Fruit fly (Drosophila melanogaster) whole organism, embryonic: Measurements from ENCODE around the gene senju.

Experiments
- CG10147 ChIP-seq: fragments of 200-800 bp; sonication (Bioruptor generic); optimal IDR thresholded peaks from 2 replicates; lab custom pipeline; 2019; ENCODE audit warnings: missing biosample characterization, mild to moderate bottlenecking, missing genetic modification characterization, moderate library complexity
- CG12071 ChIP-seq: fragments of 200-800 bp; sonication (Bioruptor generic); optimal IDR thresholded peaks from 3 replicates; lab custom pipeline; 2018; ENCODE audit warnings: missing biosample characterization, mild to moderate bottlenecking, missing genetic modification characterization
- CG13296 ChIP-seq: fragments of 200-800 bp; sonication (Bioruptor generic); optimal IDR thresholded peaks from 3 replicates; lab custom pipeline; 2018; ENCODE audit warnings: missing biosample characterization, mild to moderate bottlenecking, missing genetic modification characterization
- CG14710 ChIP-seq: fragments of 200-800 bp; sonication (Bioruptor generic); optimal IDR thresholded peaks from 3 replicates; lab custom pipeline; 2019; ENCODE audit warnings: missing biosample characterization, mild to moderate bottlenecking, missing genetic modification characterization, moderate library complexity
- CG15479 ChIP-seq: fragments of 200-800 bp; sonication (Bioruptor generic); optimal IDR thresholded peaks from 3 replicates; lab custom pipeline; 2019; ENCODE audit warnings: missing biosample characterization, mild to moderate bottlenecking, missing genetic modification characterization, moderate library complexity
- CG15514 ChIP-seq: fragments of 200-800 bp; sonication (Bioruptor generic); optimal IDR thresholded peaks from 3 replicates; lab custom pipeline; 2017; ENCODE audit warnings: missing biosample characterization, missing genetic modification characterization, mild to moderate bottlenecking, moderate library complexity, missing genetic modification reagents
- CG17359 ChIP-seq: fragments of 200-800 bp; sonication (Bioruptor generic); optimal IDR thresholded peaks from 3 replicates; lab custom pipeline; 2018; ENCODE audit warnings: missing biosample characterization, mild to moderate bottlenecking, missing genetic modification characterization, moderate library complexity
- CG2129 ChIP-seq: fragments of 200-800 bp; sonication (Bioruptor generic); IDR thresholded peaks from 2 replicates; pipeline ENCODE4 v1.3.6; 2022; ENCODE audit warnings: missing biosample characterization, missing genetic modification characterization; ENCODE audit not compliant: partially characterized antibody
- CG2712 ChIP-seq: fragments of 200-800 bp; optimal IDR thresholded peaks from 3 replicates; lab custom pipeline; 2019; ENCODE audit warnings: missing biosample characterization, mild to moderate bottlenecking, missing genetic modification characterization, moderate library complexity
- CG30020 ChIP-seq: fragments of 200-800 bp; optimal IDR thresholded peaks from 2 replicates; lab custom pipeline; 2019; ENCODE audit warnings: missing biosample characterization, mild to moderate bottlenecking, missing genetic modification characterization, moderate library complexity
- CG3065 ChIP-seq: fragments of 200-800 bp; sonication (Bioruptor generic); optimal IDR thresholded peaks from 2 replicates; lab custom pipeline; 2016; ENCODE audit warnings: missing biosample characterization, missing genetic modification characterization
- CG32532 ChIP-seq: fragments of 200-800 bp; sonication (Bioruptor generic); IDR thresholded peaks from 2 replicates; pipeline ENCODE4 v1.3.6; 2022; ENCODE audit warnings: missing biosample characterization, missing genetic modification characterization
- CG34224 ChIP-seq: fragments of 200-800 bp; sonication (Bioruptor generic); IDR thresholded peaks from 3 replicates; pipeline ENCODE4 v1.3.6; 2022; ENCODE audit warnings: missing biosample characterization, missing genetic modification characterization; ENCODE audit not compliant: partially characterized antibody
- CG5180 ChIP-seq: fragments of 200-800 bp; sonication (Bioruptor generic); optimal IDR thresholded peaks from 3 replicates; lab custom pipeline; 2017; ENCODE audit warnings: missing biosample characterization, missing genetic modification characterization, mild to moderate bottlenecking, moderate library complexity, missing genetic modification reagents
- CG6175 ChIP-seq: fragments of 200-800 bp; sonication (Bioruptor generic); IDR thresholded peaks from 3 replicates; pipeline ENCODE4 v1.3.6; 2022; ENCODE audit warnings: missing biosample characterization, missing genetic modification characterization
- CG7271 ChIP-seq: fragments of 200-800 bp; sonication (Bioruptor generic); optimal IDR thresholded peaks from 2 replicates; lab custom pipeline; 2018; ENCODE audit warnings: missing biosample characterization, mild to moderate bottlenecking, missing genetic modification characterization, moderate library complexity
- CG7372 ChIP-seq: fragments of 200-800 bp; sonication (Bioruptor generic); IDR thresholded peaks from 2 replicates; pipeline ENCODE4 v1.3.6; 2022; ENCODE audit warnings: missing biosample characterization, missing genetic modification characterization
- CG7963 ChIP-seq: fragments of 200-800 bp; sonication (Bioruptor generic); IDR thresholded peaks from 3 replicates; pipeline ENCODE4 v1.3.6; 2022; ENCODE audit warnings: missing biosample characterization, missing genetic modification characterization; ENCODE audit not compliant: partially characterized antibody
- CG8290 ChIP-seq, 3 experiments: fragments of 200-800 bp; sonication (Bioruptor generic); optimal IDR thresholded peaks; 2 replicates each; lab custom pipeline; 2016 to 2019; ENCODE audit warnings: missing biosample characterization in 3 of 3, missing genetic modification characterization in 3 of 3, mild to moderate bottlenecking in 2 of 3, moderate library complexity in 1 of 3
- CG9215 ChIP-seq: fragments of 200-800 bp; sonication (Bioruptor generic); IDR thresholded peaks from 2 replicates; pipeline ENCODE4 v1.3.6; 2022; ENCODE audit warnings: missing biosample characterization, missing genetic modification characterization
- CoRest ChIP-seq: fragments of 200-800 bp; sonication (Bioruptor generic); optimal IDR thresholded peaks from 3 replicates; lab custom pipeline; 2018; ENCODE audit warnings: missing biosample characterization, mild to moderate bottlenecking, missing genetic modification characterization, moderate library complexity
- Dip3 ChIP-seq: fragments of 200-800 bp; sonication (Bioruptor generic); optimal IDR thresholded peaks from 3 replicates; lab custom pipeline; 2016; ENCODE audit warnings: missing biosample characterization, missing genetic modification characterization
- Doc3 ChIP-seq: fragments of 200-800 bp; sonication (Bioruptor generic); IDR thresholded peaks from 3 replicates; pipeline ENCODE4 v1.3.6; 2022; ENCODE audit warnings: missing biosample characterization, missing genetic modification characterization; ENCODE audit not compliant: partially characterized antibody
- Dref ChIP-seq: fragments of 200-800 bp; sonication (Bioruptor generic); IDR thresholded peaks from 2 replicates; pipeline ENCODE4 v1.3.6; 2022; ENCODE audit warnings: missing biosample characterization, missing genetic modification characterization
- Eip74EF ChIP-seq, 2 experiments: fragments of 200-800 bp in 1 of 2; fragments of >200 bp in 1 of 2; sonication (Bioruptor generic) in 1 of 2; optimal IDR thresholded peaks; 2 replicates each; lab custom pipeline; 2017 to 2019; ENCODE audit warnings: missing biosample characterization in 2 of 2, missing genetic modification characterization in 2 of 2, mild to moderate bottlenecking in 1 of 2, moderate library complexity in 1 of 2
- Fer1 ChIP-seq: fragments of 200-800 bp; sonication (Bioruptor generic); optimal IDR thresholded peaks from 2 replicates; lab custom pipeline; 2017; ENCODE audit warnings: missing biosample characterization, mild to moderate bottlenecking, missing genetic modification characterization
- Hand ChIP-seq: fragments of 200-800 bp; sonication (Bioruptor generic); optimal IDR thresholded peaks from 2 replicates; lab custom pipeline; 2017; ENCODE audit warnings: mild to moderate bottlenecking, missing biosample characterization, missing genetic modification reagents, missing genetic modification characterization
- Jarid2 ChIP-seq: fragments of 200-800 bp; sonication (Bioruptor generic); optimal IDR thresholded peaks from 3 replicates; lab custom pipeline; 2017; ENCODE audit warnings: mild to moderate bottlenecking, missing biosample characterization, missing genetic modification reagents, missing genetic modification characterization
- Lim3 ChIP-seq: fragments of 200-800 bp; sonication (Bioruptor generic); IDR thresholded peaks from 2 replicates; pipeline ENCODE4 v1.3.6; 2022; ENCODE audit warnings: missing biosample characterization, missing genetic modification characterization
- Meics ChIP-seq: fragments of 200-800 bp; sonication (Bioruptor generic); optimal IDR thresholded peaks from 2 replicates; lab custom pipeline; 2017; ENCODE audit warnings: missing biosample characterization, mild to moderate bottlenecking, missing genetic modification characterization
- Mrtf ChIP-seq: fragments of 200-800 bp; sonication (Bioruptor generic); IDR thresholded peaks from 3 replicates; pipeline ENCODE4 v1.3.6; 2022; ENCODE audit warnings: missing biosample characterization, missing genetic modification characterization
- Neu2 ChIP-seq: fragments of 200-800 bp; sonication (Bioruptor generic); optimal IDR thresholded peaks from 3 replicates; lab custom pipeline; 2016; ENCODE audit warnings: missing biosample characterization, missing genetic modification characterization, borderline replicate concordance
- Optix ChIP-seq: fragments of 200-800 bp; sonication (Bioruptor generic); IDR thresholded peaks from 3 replicates; pipeline ENCODE4 v1.3.6; 2022; ENCODE audit warnings: missing biosample characterization, missing genetic modification characterization
- PHDP ChIP-seq: fragments of 200-800 bp; sonication (Bioruptor generic); optimal IDR thresholded peaks from 3 replicates; lab custom pipeline; 2018; ENCODE audit warnings: missing biosample characterization, mild to moderate bottlenecking, missing genetic modification characterization, moderate library complexity
- abd-A ChIP-seq: fragments of 200-800 bp; sonication (Bioruptor generic); optimal IDR thresholded peaks from 3 replicates; lab custom pipeline; 2019; ENCODE audit warnings: missing biosample characterization, mild to moderate bottlenecking, missing genetic modification characterization, moderate library complexity
- az2 ChIP-seq: fragments of 200-800 bp; sonication (Bioruptor generic); optimal IDR thresholded peaks from 3 replicates; lab custom pipeline; 2016; ENCODE audit warnings: missing biosample characterization, missing genetic modification characterization
- bcd ChIP-seq: fragments of 200-800 bp; sonication (Bioruptor generic); optimal IDR thresholded peaks from 2 replicates; lab custom pipeline; 2017; ENCODE audit warnings: missing biosample characterization, mild to moderate bottlenecking, missing genetic modification characterization
- chinmo ChIP-seq: fragments of 200-800 bp; sonication (Bioruptor generic); IDR thresholded peaks from 4 replicates; pipeline ENCODE4 v1.3.6; 2022; ENCODE audit warnings: missing biosample characterization, missing genetic modification characterization; ENCODE audit not compliant: partially characterized antibody
- fd64A ChIP-seq: fragments of 200-800 bp; sonication (Bioruptor generic); optimal IDR thresholded peaks from 3 replicates; lab custom pipeline; 2018; ENCODE audit warnings: missing biosample characterization, mild to moderate bottlenecking, missing genetic modification characterization
- gro ChIP-seq: fragments of 200-800 bp; sonication (Bioruptor generic); optimal IDR thresholded peaks from 2 replicates; lab custom pipeline; 2016; ENCODE audit warnings: missing biosample characterization, missing genetic modification characterization
- jing ChIP-seq: fragments of 200-800 bp; sonication (Bioruptor generic); optimal IDR thresholded peaks from 2 replicates; lab custom pipeline; 2018; ENCODE audit warnings: missing biosample characterization, mild to moderate bottlenecking, missing genetic modification characterization
- mam ChIP-seq: fragments of 200-800 bp; sonication (Bioruptor generic); optimal IDR thresholded peaks from 3 replicates; lab custom pipeline; 2016; ENCODE audit warnings: missing biosample characterization, missing genetic modification characterization
- nmo ChIP-seq: fragments of 200-800 bp; sonication (Bioruptor generic); optimal IDR thresholded peaks from 2 replicates; lab custom pipeline; 2018; ENCODE audit warnings: missing biosample characterization, mild to moderate bottlenecking, missing genetic modification characterization, moderate library complexity
- pzg ChIP-seq: fragments of 200-800 bp; sonication (Bioruptor generic); optimal IDR thresholded peaks from 3 replicates; lab custom pipeline; 2018; ENCODE audit warnings: missing biosample characterization, mild to moderate bottlenecking, missing genetic modification characterization, moderate library complexity
- repo ChIP-seq: fragments of 200-800 bp; sonication (Bioruptor generic); optimal IDR thresholded peaks from 2 replicates; lab custom pipeline; 2016; ENCODE audit warnings: missing biosample characterization, missing genetic modification characterization
- so ChIP-seq: fragments of 200-800 bp; sonication (Bioruptor generic); IDR thresholded peaks from 3 replicates; pipeline ENCODE4 v1.3.6; 2022; ENCODE audit warnings: missing biosample characterization, missing genetic modification characterization
- sug ChIP-seq: fragments of 200-800 bp; optimal IDR thresholded peaks from 2 replicates; lab custom pipeline; 2019; ENCODE audit warnings: missing biosample characterization, mild to moderate bottlenecking, missing genetic modification characterization, moderate library complexity
- trh ChIP-seq: fragments of 200-800 bp; sonication (Bioruptor generic); optimal IDR thresholded peaks from 2 replicates; lab custom pipeline; 2016; ENCODE audit warnings: missing biosample characterization, missing genetic modification characterization
- zen2 ChIP-seq: fragments of 200-800 bp; sonication (Bioruptor generic); IDR thresholded peaks from 3 replicates; pipeline ENCODE4 v1.3.6; 2022; ENCODE audit warnings: missing biosample characterization, missing genetic modification characterization; ENCODE audit not compliant: partially characterized antibody

The senju gene

dm6 chr2L:5093772-5094350, 41.2 kb downstream of the senju start, which contains the start of gene CG5828 (continued):
- TF ChIP-seq Neu2 (GFP tag; lab: Kevin White, UChicago), result no peak
- TF ChIP-seq fd64A, result no peak
- TF ChIP-seq CG17359 (tag; lab: Kevin White, UChicago), result no peak
- TF ChIP-seq Hand, result no peak
- no peak for TF ChIP-seq CG3065 (GFP tag; lab: Kevin White, UChicago)
- peak; percentile 65 for TF ChIP-seq CG34224 (GFP tag; lab: Robert Waterston, UW)
- TF ChIP-seq Jarid2 (GFP tag; lab: Kevin White, UChicago), result no peak
- no peak for TF ChIP-seq CG32532 (GFP tag; lab: Robert Waterston, UW)
- TF ChIP-seq mam (GFP tag; lab: Kevin White, UChicago), result no peak
- no peak for TF ChIP-seq CG7372
- TF ChIP-seq Dip3, result no peak
- peak; percentile 30; the same call in 1 of the 2 replicates for TF ChIP-seq CG2129 (GFP tag; lab: Robert Waterston, UW)
- TF ChIP-seq CG7963 (GFP tag; lab: Robert Waterston, UW), result peak; percentile 70
- no peak for TF ChIP-seq CG15479 (GFP tag; lab: Kevin White, UChicago)
- TF ChIP-seq trh, result no peak
- TF ChIP-seq CG15514 (GFP tag; lab: Kevin White, UChicago), result peak; percentile 3
- no peak for TF ChIP-seq CG7271
- TF ChIP-seq pzg (GFP tag; lab: Kevin White, UChicago), result peak; percentile 45
- no peak for TF ChIP-seq Lim3
- peak; percentile 67; the same call in 2 of the 3 replicates for TF ChIP-seq Doc3
- TF ChIP-seq az2, result no peak
- TF ChIP-seq Dref (GFP tag; lab: Robert Waterston, UW), result peak; percentile 76
- TF ChIP-seq CG30020 (tag; lab: Kevin White, UChicago), result no peak
- no peak for TF ChIP-seq jing (GFP tag; lab: Kevin White, UChicago)
- no peak for TF ChIP-seq gro (GFP tag; lab: Kevin White, UChicago)
- TF ChIP-seq CoRest (tag; lab: Kevin White, UChicago), result peak; percentile 49
- peak; percentile 61 for TF ChIP-seq CG14710 (tag; lab: Kevin White, UChicago)
- no peak for TF ChIP-seq bcd
- TF ChIP-seq nmo, result peak; percentile 39
- TF ChIP-seq CG6175 (GFP tag; lab: Robert Waterston, UW), result no peak
- TF ChIP-seq CG5180 (GFP tag; lab: Kevin White, UChicago), result no peak
- TF ChIP-seq zen2, result peak; percentile 44; the same call in 1 of the 3 replicates
- no peak for TF ChIP-seq CG9215 (GFP tag; lab: Robert Waterston, UW)
- peak; percentile 8 for TF ChIP-seq CG2712 (tag; lab: Kevin White, UChicago)
- no peak for TF ChIP-seq Mrtf (GFP tag; lab: Robert Waterston, UW)
- TF ChIP-seq repo, result no peak
- no peak for TF ChIP-seq CG10147 (GFP tag; lab: Kevin White, UChicago)

DNA sequence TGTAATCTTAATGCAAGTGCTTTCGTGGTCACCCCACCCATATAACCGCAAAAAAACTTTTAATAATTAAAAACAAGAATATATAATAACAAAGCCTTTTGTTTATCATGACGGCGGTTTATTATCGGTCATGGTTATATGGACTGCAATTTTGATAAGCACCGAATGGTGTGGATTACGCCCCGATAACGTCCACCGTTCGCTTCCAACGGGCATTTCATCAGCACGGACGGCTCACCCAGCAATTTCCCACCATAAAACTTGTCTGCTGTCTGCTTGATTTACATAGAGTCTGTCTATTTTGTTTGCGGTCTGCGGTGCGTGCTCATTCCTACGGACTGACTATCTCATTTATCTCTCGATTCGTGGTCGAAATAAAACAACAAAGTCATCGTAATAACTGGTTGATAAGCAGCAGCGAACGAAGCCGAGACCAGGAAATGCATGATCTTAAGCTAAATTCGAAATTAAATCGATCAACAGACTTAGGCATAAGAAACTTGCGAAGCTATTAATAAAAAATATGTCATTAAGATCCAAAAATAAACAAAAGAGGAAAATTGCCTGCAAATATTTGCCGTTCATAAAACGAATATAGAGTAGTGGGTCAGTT, 42.8 kb downstream of the senju start:
- TF ChIP-seq PHDP (tag; lab: Kevin White, UChicago) (peak; percentile 23), sug (peak; percentile 54), Meics (GFP tag; lab: Kevin White, UChicago) (peak; percentile 12), Fer1 (GFP tag; lab: Kevin White, UChicago) (peak; percentile 24), CG12071 (GFP tag; lab: Kevin White, UChicago) (peak; percentile 10), Eip74EF (GFP tag; optimal IDR thresholded peaks at IDR 0.05; lab: Kevin White, UChicago) (peak in 1 of 2 experiments; percentile 92), CG13296 (GFP tag; lab: Kevin White, UChicago) (peak; percentile 59), CG8290 (GFP tag; optimal IDR thresholded peaks at IDR 0.05; lab: Kevin White, UChicago) (no peak), CG8290 (tag; optimal IDR thresholded peaks at IDR 0.05; lab: Kevin White, UChicago) (peak in 1 of 2 experiments; percentile 46), chinmo (GFP tag; lab: Robert Waterston, UW) (peak; percentile 91; the same call in 3 of the 4 replicates), gro (GFP tag; lab: Kevin White, UChicago) (peak; percentile 26), abd-A (peak; percentile 38), Optix (no peak), so (GFP tag; lab: Robert Waterston, UW) (no peak)
